Fruit fly (Drosophila melanogaster): ENCODE results near the gene RpL34a.
A peak's percentile ranks its signal among the peaks of the same experiment; 100 is the strongest.

The RpL34a gene

dm6 chr3R:26012801-26013663, 46.0 kb downstream of the RpL34a start (continued):
- TF ChIP-seq CG18262 (tag; optimal IDR thresholded peaks at IDR 0.05) = peak; percentile 85
- TF ChIP-seq CG3407 (GFP tag; optimal IDR thresholded peaks at IDR 0.05) = peak; percentile 4
- peak; percentile 47; the same call in 1 of the 2 replicates for TF ChIP-seq ara (GFP tag; IDR thresholded peaks at IDR 0.05)
- TF ChIP-seq CG4424 (GFP tag; optimal IDR thresholded peaks at IDR 0.05) = peak; percentile 21
- no peak for TF ChIP-seq bab2 (GFP tag; optimal IDR thresholded peaks at IDR 0.05)
- no peak for TF ChIP-seq bigmax (GFP tag; optimal IDR thresholded peaks at IDR 0.05)
- TF ChIP-seq CrebB (tag; optimal IDR thresholded peaks at IDR 0.05) = no peak
- no peak for TF ChIP-seq CG6765 (GFP tag; optimal IDR thresholded peaks at IDR 0.05)
- no peak for TF ChIP-seq CG30431 (GFP tag; optimal IDR thresholded peaks at IDR 0.05)
- TF ChIP-seq h (optimal IDR thresholded peaks at IDR 0.05) = no peak
- no peak for TF ChIP-seq CG8765 (GFP tag; IDR thresholded peaks at IDR 0.05)
- TF ChIP-seq croc (GFP tag; conservative IDR thresholded peaks at IDR 0.05) = no peak
- TF ChIP-seq Dref (GFP tag; IDR thresholded peaks at IDR 0.05) = 0 out of 2 replicates have a peak, but pooled peaks have one; percentile 1
- TF ChIP-seq ranshi (GFP tag; IDR thresholded peaks at IDR 0.05) = no peak
- TF ChIP-seq her (GFP tag; optimal IDR thresholded peaks at IDR 0.05) = no peak
- TF ChIP-seq D19B (GFP tag; optimal IDR thresholded peaks at IDR 0.05) = no peak
- no peak for TF ChIP-seq ac (GFP tag; optimal IDR thresholded peaks at IDR 0.05)
- TF ChIP-seq CG1233 (GFP tag; optimal IDR thresholded peaks at IDR 0.05) = no peak
- peak; percentile 12 for TF ChIP-seq CG17385 (GFP tag; optimal IDR thresholded peaks at IDR 0.05)
- no peak for TF ChIP-seq B-H2 (GFP tag; optimal IDR thresholded peaks at IDR 0.05)
- no peak for TF ChIP-seq CG15011 (GFP tag; optimal IDR thresholded peaks at IDR 0.05)
- TF ChIP-seq Ptx1 (GFP tag; IDR thresholded peaks at IDR 0.05) = 0 out of 2 replicates have a peak, but pooled peaks have one; percentile 45
- TF ChIP-seq Awh (GFP tag; IDR thresholded peaks at IDR 0.05) = 0 out of 2 replicates have a peak, but pooled peaks have one; percentile 17
- TF ChIP-seq CG2889 (GFP tag; IDR thresholded peaks at IDR 0.05) = no peak
- TF ChIP-seq CG11696 (GFP tag; IDR thresholded peaks at IDR 0.05) = no peak
- no peak for TF ChIP-seq gfzf (GFP tag; optimal IDR thresholded peaks at IDR 0.05)
- no peak for TF ChIP-seq CG1832 (GFP tag; optimal IDR thresholded peaks at IDR 0.05)
- TF ChIP-seq Taf1 (GFP tag; IDR thresholded peaks at IDR 0.05) = no peak
- no peak for TF ChIP-seq CG8089 (GFP tag; optimal IDR thresholded peaks at IDR 0.05)
- TF ChIP-seq CG11093 (GFP tag; IDR thresholded peaks at IDR 0.05) = no peak
- TF ChIP-seq CG11398 (GFP tag; optimal IDR thresholded peaks at IDR 0.05) = no peak
- peak; percentile 84 for TF ChIP-seq CG10979 (tag; optimal IDR thresholded peaks at IDR 0.05)
- no peak for TF ChIP-seq fu2 (GFP tag; optimal IDR thresholded peaks at IDR 0.05)
- no peak for TF ChIP-seq CG17186 (GFP tag; optimal IDR thresholded peaks at IDR 0.05)
- no peak for TF ChIP-seq Hmr (GFP tag; optimal IDR thresholded peaks at IDR 0.05)
- TF ChIP-seq Stat92E (GFP tag; optimal IDR thresholded peaks at IDR 0.05) = no peak
- no peak for TF ChIP-seq Rfx (GFP tag; IDR thresholded peaks at IDR 0.05)
- TF ChIP-seq Sox100B (GFP tag; optimal IDR thresholded peaks at IDR 0.05) = peak; percentile 49
- peak in 1 of 2 experiments; percentile 21 for TF ChIP-seq Eip74EF (GFP tag; optimal IDR thresholded peaks at IDR 0.05)
- TF ChIP-seq E2f2 (GFP tag; IDR thresholded peaks at IDR 0.05) = 0 out of 2 replicates have a peak, but pooled peaks have one; percentile 11
- no peak for TF ChIP-seq sens-2 (GFP tag; IDR thresholded peaks at IDR 0.05)
- no peak for TF ChIP-seq sisA (GFP tag; IDR thresholded peaks at IDR 0.05)
- no peak for TF ChIP-seq fru (optimal IDR thresholded peaks at IDR 0.05)
- TF ChIP-seq Lim3 (GFP tag; IDR thresholded peaks at IDR 0.05) = no peak
- TF ChIP-seq lmd (GFP tag; IDR thresholded peaks at IDR 0.05) = no peak
- no peak for TF ChIP-seq Jarid2 (GFP tag; optimal IDR thresholded peaks at IDR 0.05)
- no peak for TF ChIP-seq trh (GFP tag; optimal IDR thresholded peaks at IDR 0.05)
- TF ChIP-seq ken (GFP tag; IDR thresholded peaks at IDR 0.05) = no peak
- peak; percentile 68 for TF ChIP-seq vvl (GFP tag; IDR thresholded peaks at IDR 0.05)
- TF ChIP-seq gro (GFP tag; optimal IDR thresholded peaks at IDR 0.05) = no peak
- no peak for TF ChIP-seq CG3838 (GFP tag; optimal IDR thresholded peaks at IDR 0.05)
